Fruit fly (Drosophila melanogaster) whole organism, embryonic: Measurements from ENCODE around the gene Tengl3.

Experiments used
- B-H2 ChIP-seq: fragments of 200-800 bp; sonication (Bioruptor generic); optimal IDR thresholded peaks from 2 replicates; lab custom pipeline; 2018; ENCODE audit warnings: missing biosample characterization, mild to moderate bottlenecking, missing genetic modification characterization
- Bteb2 ChIP-seq: fragments of 200-800 bp; sonication (Bioruptor generic); optimal IDR thresholded peaks from 2 replicates; lab custom pipeline; 2016; ENCODE audit warnings: missing biosample characterization, missing genetic modification characterization
- CG10209 ChIP-seq: fragments of 200-800 bp; sonication (Bioruptor generic); optimal IDR thresholded peaks from 3 replicates; lab custom pipeline; 2017; ENCODE audit warnings: missing biosample characterization, mild to moderate bottlenecking, missing genetic modification characterization, missing genetic modification reagents
- CG10543 ChIP-seq: fragments of 200-800 bp; sonication (Bioruptor generic); optimal IDR thresholded peaks from 3 replicates; lab custom pipeline; 2017; ENCODE audit warnings: missing biosample characterization, mild to moderate bottlenecking, missing genetic modification characterization, moderate library complexity
- CG11696 ChIP-seq: fragments of 200-800 bp; sonication (Bioruptor generic); IDR thresholded peaks from 2 replicates; pipeline ENCODE4 v1.3.6; 2022; ENCODE audit warnings: missing biosample characterization, missing genetic modification characterization
- CG12155 ChIP-seq: fragments of 200-800 bp; sonication (Bioruptor generic); optimal IDR thresholded peaks from 3 replicates; lab custom pipeline; 2016; ENCODE audit warnings: missing biosample characterization, missing genetic modification characterization
- CG12219 ChIP-seq: fragments of 200-800 bp; sonication (Bioruptor generic); optimal IDR thresholded peaks from 3 replicates; lab custom pipeline; 2018; ENCODE audit warnings: missing biosample characterization, mild to moderate bottlenecking, missing genetic modification characterization
- CG14050 ChIP-seq: fragments of 200-800 bp; sonication (Bioruptor generic); IDR thresholded peaks from 3 replicates; pipeline ENCODE4 v1.3.6; 2022; ENCODE audit warnings: missing biosample characterization, missing genetic modification characterization
- CG14710 ChIP-seq: fragments of 200-800 bp; sonication (Bioruptor generic); optimal IDR thresholded peaks from 3 replicates; lab custom pipeline; 2019; ENCODE audit warnings: missing biosample characterization, mild to moderate bottlenecking, missing genetic modification characterization, moderate library complexity
- CG15514 ChIP-seq: fragments of 200-800 bp; sonication (Bioruptor generic); optimal IDR thresholded peaks from 3 replicates; lab custom pipeline; 2017; ENCODE audit warnings: missing biosample characterization, missing genetic modification characterization, mild to moderate bottlenecking, moderate library complexity, missing genetic modification reagents
- CG16813 ChIP-seq: fragments of 200-800 bp; sonication (Bioruptor generic); IDR thresholded peaks from 3 replicates; pipeline ENCODE4 v1.3.6; 2022; ENCODE audit warnings: missing biosample characterization, missing genetic modification characterization; ENCODE audit not compliant: partially characterized antibody
- CG17361 ChIP-seq: fragments of 200-800 bp; sonication (Bioruptor generic); IDR thresholded peaks from 3 replicates; pipeline ENCODE4 v1.3.6; 2022; ENCODE audit warnings: missing biosample characterization, missing genetic modification characterization
- CG2712 ChIP-seq: fragments of 200-800 bp; optimal IDR thresholded peaks from 3 replicates; lab custom pipeline; 2019; ENCODE audit warnings: missing biosample characterization, mild to moderate bottlenecking, missing genetic modification characterization, moderate library complexity
- CG32772 ChIP-seq: fragments of 200-800 bp; sonication (Bioruptor generic); IDR thresholded peaks from 2 replicates; pipeline ENCODE4 v1.3.6; 2022; ENCODE audit warnings: missing biosample characterization, missing genetic modification characterization
- CG4820 ChIP-seq: fragments of 200-800 bp; sonication (Bioruptor generic); optimal IDR thresholded peaks from 3 replicates; lab custom pipeline; 2016; ENCODE audit warnings: missing biosample characterization, missing genetic modification characterization
- CG4854 ChIP-seq: fragments of 200-800 bp; sonication (Bioruptor generic); optimal IDR thresholded peaks from 2 replicates; lab custom pipeline; 2016; ENCODE audit warnings: missing biosample characterization, missing genetic modification characterization, inconsistent platforms
- CG6683 ChIP-seq: fragments of 200-800 bp; sonication (Bioruptor generic); optimal IDR thresholded peaks from 2 replicates; lab custom pipeline; 2017; ENCODE audit warnings: missing biosample characterization, mild to moderate bottlenecking, missing genetic modification characterization, missing genetic modification reagents
- CG6854 ChIP-seq: fragments of 200-800 bp; sonication (Bioruptor generic); optimal IDR thresholded peaks from 3 replicates; lab custom pipeline; 2017; ENCODE audit warnings: missing biosample characterization, mild to moderate bottlenecking, missing genetic modification characterization
- CG8359 ChIP-seq: fragments of 200-800 bp; sonication (Bioruptor generic); optimal IDR thresholded peaks from 2 replicates; lab custom pipeline; 2017; ENCODE audit warnings: missing biosample characterization, mild to moderate bottlenecking, missing genetic modification characterization, borderline replicate concordance
- CG8765 ChIP-seq: fragments of 200-800 bp; sonication (Bioruptor generic); IDR thresholded peaks from 2 replicates; pipeline ENCODE4 v1.3.6; 2022; ENCODE audit warnings: missing biosample characterization, missing genetic modification characterization
- ERR ChIP-seq: fragments of 200-800 bp; sonication (Bioruptor generic); optimal IDR thresholded peaks from 2 replicates; lab custom pipeline; 2016; ENCODE audit warnings: missing biosample characterization, missing genetic modification characterization
- Hmx ChIP-seq: fragments of 200-800 bp; sonication (Bioruptor generic); optimal IDR thresholded peaks from 2 replicates; lab custom pipeline; 2016; ENCODE audit warnings: missing biosample characterization, missing genetic modification characterization
- Kr ChIP-seq: fragments of 200-800 bp; sonication (Bioruptor generic); optimal IDR thresholded peaks from 2 replicates; lab custom pipeline; 2017; ENCODE audit warnings: missing biosample characterization, mild to moderate bottlenecking, missing genetic modification characterization
- Meics ChIP-seq: fragments of 200-800 bp; sonication (Bioruptor generic); optimal IDR thresholded peaks from 2 replicates; lab custom pipeline; 2017; ENCODE audit warnings: missing biosample characterization, mild to moderate bottlenecking, missing genetic modification characterization
- Mrtf ChIP-seq: fragments of 200-800 bp; sonication (Bioruptor generic); IDR thresholded peaks from 3 replicates; pipeline ENCODE4 v1.3.6; 2022; ENCODE audit warnings: missing biosample characterization, missing genetic modification characterization
- NC2β ChIP-seq: fragments of 200-800 bp; sonication (Bioruptor generic); optimal IDR thresholded peaks from 2 replicates; lab custom pipeline; 2016; ENCODE audit warnings: missing biosample characterization, missing genetic modification characterization
- Nf-YA ChIP-seq: fragments of 200-800 bp; sonication (Bioruptor generic); IDR thresholded peaks from 2 replicates; pipeline ENCODE4 v1.3.6; 2022; ENCODE audit warnings: missing biosample characterization, missing genetic modification characterization
- Ptx1 ChIP-seq: fragments of 200-800 bp; sonication (Bioruptor generic); IDR thresholded peaks from 2 replicates; pipeline ENCODE4 v1.3.6; 2022; ENCODE audit warnings: missing biosample characterization, missing genetic modification characterization
- Rx ChIP-seq: fragments of 200-800 bp; sonication (Bioruptor generic); IDR thresholded peaks from 2 replicates; pipeline ENCODE4 v1.3.6; 2022; ENCODE audit warnings: missing biosample characterization, missing genetic modification characterization
- Xbp1 ChIP-seq: fragments of 200-800 bp; sonication (Bioruptor generic); optimal IDR thresholded peaks from 3 replicates; lab custom pipeline; 2016; ENCODE audit warnings: missing biosample characterization, mild to moderate bottlenecking, missing genetic modification characterization
- da ChIP-seq: fragments of 200-800 bp; sonication (Bioruptor generic); optimal IDR thresholded peaks from 2 replicates; lab custom pipeline; 2016; ENCODE audit warnings: missing biosample characterization, missing genetic modification characterization
- emc ChIP-seq: fragments of 200-800 bp; sonication (Bioruptor generic); optimal IDR thresholded peaks from 2 replicates; lab custom pipeline; 2016; ENCODE audit warnings: missing biosample characterization, missing genetic modification characterization
- ems ChIP-seq: fragments of 200-800 bp; sonication (Bioruptor generic); optimal IDR thresholded peaks from 3 replicates; lab custom pipeline; 2016; ENCODE audit warnings: missing biosample characterization, missing genetic modification characterization
- fd102C ChIP-seq: fragments of 200-800 bp; sonication (Bioruptor generic); optimal IDR thresholded peaks from 2 replicates; lab custom pipeline; 2018; ENCODE audit warnings: missing biosample characterization, mild to moderate bottlenecking, missing genetic modification characterization, moderate library complexity
- gcm ChIP-seq: fragments of 200-800 bp; sonication (Bioruptor generic); optimal IDR thresholded peaks from 2 replicates; lab custom pipeline; 2019; ENCODE audit warnings: missing biosample characterization, mild to moderate bottlenecking, missing genetic modification characterization, moderate library complexity
- gcm2 ChIP-seq: fragments of 200-800 bp; sonication (Bioruptor generic); optimal IDR thresholded peaks from 2 replicates; lab custom pipeline; 2016; ENCODE audit warnings: missing biosample characterization, missing genetic modification characterization
- hbn ChIP-seq: fragments of 200-800 bp; sonication (Bioruptor generic); IDR thresholded peaks from 2 replicates; pipeline ENCODE4 v1.3.6; 2022; ENCODE audit warnings: missing biosample characterization, missing genetic modification characterization; ENCODE audit not compliant: partially characterized antibody
- hth ChIP-seq: fragments of >200 bp; optimal IDR thresholded peaks from 2 replicates; lab custom pipeline; 2017; ENCODE audit warnings: inconsistent platforms
- ken ChIP-seq: fragments of 200-800 bp; sonication (Bioruptor generic); IDR thresholded peaks from 3 replicates; pipeline ENCODE4 v1.3.6; 2022; ENCODE audit warnings: missing biosample characterization, missing genetic modification characterization
- odd ChIP-seq: fragments of 200-800 bp; sonication (Bioruptor generic); optimal IDR thresholded peaks from 2 replicates; lab custom pipeline; 2017; ENCODE audit warnings: missing biosample characterization, mild to moderate bottlenecking, missing genetic modification characterization
- org-1 ChIP-seq: fragments of 200-800 bp; sonication (Bioruptor generic); optimal IDR thresholded peaks from 2 replicates; lab custom pipeline; 2017; ENCODE audit warnings: missing biosample characterization, missing genetic modification characterization
- pan ChIP-seq, 4 experiments: fragments of >200 bp in 3 of 4; fragments of 200-800 bp in 1 of 4; sonication (Bioruptor generic) in 1 of 4; optimal IDR thresholded peaks in 3 of 4; IDR thresholded peaks in 1 of 4; 2 replicates each; pipeline versions ENCODE4 v1.3.6 to Lab custom; 2017 to 2022; ENCODE audit warnings: missing biosample characterization in 2 of 4, missing genetic modification characterization in 2 of 4, mixed read lengths in 1 of 4
- pho ChIP-seq: fragments of 200-800 bp; sonication (Bioruptor generic); optimal IDR thresholded peaks from 2 replicates; lab custom pipeline; 2016; ENCODE audit warnings: missing biosample characterization, missing genetic modification characterization
- seq ChIP-seq: fragments of 200-800 bp; sonication (Bioruptor generic); IDR thresholded peaks from 2 replicates; pipeline ENCODE4 v1.3.6; 2022; ENCODE audit warnings: missing biosample characterization, missing genetic modification characterization
- sima ChIP-seq: fragments of 200-800 bp; sonication (Bioruptor generic); optimal IDR thresholded peaks from 2 replicates; lab custom pipeline; 2016; ENCODE audit warnings: missing biosample characterization, missing genetic modification characterization
- ssp ChIP-seq: fragments of 200-800 bp; sonication (Bioruptor generic); IDR thresholded peaks from 2 replicates; pipeline ENCODE4 v1.3.6; 2022; ENCODE audit warnings: missing biosample characterization, missing genetic modification characterization
- ttk ChIP-seq: fragments of 200-800 bp; sonication (Bioruptor generic); IDR thresholded peaks from 2 replicates; pipeline ENCODE4 v2.1.2; 2022; ENCODE audit warnings: missing biosample characterization, missing genetic modification characterization
- unpg ChIP-seq: fragments of 200-800 bp; sonication (Bioruptor generic); optimal IDR thresholded peaks from 3 replicates; lab custom pipeline; 2018; ENCODE audit warnings: missing biosample characterization, mild to moderate bottlenecking, missing genetic modification characterization, moderate library complexity
- zf30C ChIP-seq: fragments of 200-800 bp; sonication (Bioruptor generic); optimal IDR thresholded peaks from 3 replicates; lab custom pipeline; 2018; ENCODE audit warnings: missing biosample characterization, mild to moderate bottlenecking, missing genetic modification characterization

Tengl3 gene

dm6 chr2L:2196590-2197474 is 41.2 kb downstream of the Tengl3 start (continued):
- TF ChIP-seq CG14050 (GFP tag; lab: Robert Waterston, UW) (no peak), Hmx (GFP tag; lab: Kevin White, UChicago) (no peak), CG6683 (peak; percentile 59), seq (GFP tag; lab: Robert Waterston, UW) (no peak), ttk (GFP tag; lab: Robert Waterston, UW) (no peak), CG15514 (GFP tag; lab: Kevin White, UChicago) (peak; percentile 59), CG11696 (GFP tag; lab: Robert Waterston, UW) (no peak), CG12219 (peak; percentile 45), Meics (peak; percentile 77), ems (GFP tag; lab: Kevin White, UChicago) (no peak), CG8359 (GFP tag; lab: Kevin White, UChicago) (peak; percentile 13), CG10543 (peak; percentile 96), odd (peak; percentile 38), zf30C (no peak), B-H2 (GFP tag; lab: Kevin White, UChicago) (peak; percentile 53), CG32772 (no peak), Bteb2 (no peak), pho (GFP tag; lab: Kevin White, UChicago) (peak; percentile 53), Nf-YA (GFP tag; lab: Robert Waterston, UW) (no peak), CG16813 (GFP tag; lab: Robert Waterston, UW) (no peak), CG8765 (GFP tag; lab: Robert Waterston, UW) (no peak), ERR (GFP tag; lab: Kevin White, UChicago) (peak; percentile 81), CG4854 (GFP tag; lab: Kevin White, UChicago) (no peak), Xbp1 (GFP tag; lab: Kevin White, UChicago) (peak; percentile 59), sima (GFP tag; lab: Kevin White, UChicago) (no peak), emc (no peak), unpg (GFP tag; lab: Kevin White, UChicago) (peak; percentile 34), Rx (no peak), ssp (GFP tag; lab: Robert Waterston, UW) (no peak), CG12155 (GFP tag; lab: Kevin White, UChicago) (peak; percentile 97), Mrtf (GFP tag; lab: Robert Waterston, UW) (no peak), CG4820 (peak; percentile 51), CG14710 (tag; lab: Kevin White, UChicago) (peak; percentile 38), pan (optimal IDR thresholded peaks at IDR 0.05; lab: Kevin White, UChicago) (no peak), pan (GFP tag; optimal IDR thresholded peaks at IDR 0.05 in 1 of 2, IDR thresholded peaks at IDR 0.05 in 1 of 2) (no peak), org-1 (peak; percentile 5), NC2β (GFP tag; lab: Kevin White, UChicago) (no peak), gcm (GFP tag; lab: Kevin White, UChicago) (peak; percentile 70), gcm2 (GFP tag; lab: Kevin White, UChicago) (no peak), Kr (GFP tag; lab: Kevin White, UChicago) (peak; percentile 49), CG10209 (GFP tag; lab: Kevin White, UChicago) (peak; percentile 69), CG17361 (GFP tag; lab: Robert Waterston, UW) (no peak), ken (GFP tag; lab: Robert Waterston, UW) (no peak), CG2712 (tag; lab: Kevin White, UChicago) (peak; percentile 69), hbn (GFP tag; lab: Robert Waterston, UW) (no peak), fd102C (GFP tag; lab: Kevin White, UChicago) (no peak), hth (no peak), Ptx1 (GFP tag; lab: Robert Waterston, UW) (no peak), CG6854 (GFP tag; lab: Kevin White, UChicago) (peak; percentile 83), da (GFP tag; lab: Kevin White, UChicago) (peak; percentile 10)
